Fruit fly (Drosophila melanogaster) Kc167 (cell line): Measurements from ENCODE around the gene CG13862.

Source experiments
- Myc ChIP-seq: fragments of >200 bp; optimal IDR thresholded peaks from 2 replicates; lab custom pipeline; 2017; ENCODE audit warnings: missing external identifiers
- Sin3A ChIP-seq: fragments of >200 bp; optimal IDR thresholded peaks from 2 replicates; lab custom pipeline; 2018; ENCODE audit warnings: missing external identifiers
- h ChIP-seq: fragments of >200 bp; optimal IDR thresholded peaks from 3 replicates; lab custom pipeline; 2018; ENCODE audit warnings: missing external identifiers
- insv ChIP-seq: fragments of >200 bp; optimal IDR thresholded peaks from 3 replicates; lab custom pipeline; 2018; ENCODE audit warnings: missing external identifiers
- psq ChIP-seq: fragments of >200 bp; optimal IDR thresholded peaks from 2 replicates; lab custom pipeline; 2017; ENCODE audit warnings: missing external identifiers
- ttk ChIP-seq: sonication (Bioruptor generic); optimal IDR thresholded peaks from 2 replicates; lab custom pipeline; 2017; ENCODE audit warnings: missing external identifiers

Gene CG13862

DNA sequence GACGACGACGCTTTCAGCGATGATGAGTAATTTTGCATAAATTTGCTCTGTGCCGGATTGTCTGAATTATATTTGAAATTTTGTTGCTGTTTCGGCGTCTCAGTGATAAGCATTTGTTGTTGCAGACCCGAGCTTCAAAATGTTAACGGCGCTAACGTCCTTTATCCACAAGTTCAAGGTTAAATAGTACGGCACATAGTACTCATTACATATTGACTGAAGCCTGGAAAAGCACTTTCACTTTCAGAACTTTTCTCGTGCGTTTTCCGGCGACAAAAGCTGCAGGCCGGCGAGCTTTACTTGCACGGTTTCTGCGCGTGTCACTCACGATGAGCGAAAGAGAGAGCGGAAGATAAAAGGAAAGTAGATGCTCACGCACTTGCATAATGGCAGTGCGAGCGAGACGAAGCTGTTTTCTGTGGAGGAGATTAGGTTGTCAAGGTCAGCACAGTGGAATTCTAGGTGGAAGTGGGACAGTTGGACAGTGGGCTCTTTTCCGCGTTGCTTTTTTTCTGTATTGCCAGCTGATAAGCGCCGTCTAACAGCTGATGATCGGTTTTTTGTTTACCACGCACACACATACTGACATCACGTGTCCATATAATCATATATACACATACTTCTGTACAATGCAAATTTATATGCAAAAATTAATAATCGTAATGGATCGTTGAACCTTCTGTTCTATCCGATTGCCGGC is 36.4 kb downstream of the CG13862 start:
- TF ChIP-seq h (lab: Kevin White, UChicago), result no peak
- TF ChIP-seq Myc (lab: Kevin White, UChicago), result no peak
- no peak for TF ChIP-seq ttk (lab: Kevin White, UChicago)

dm6 chr3R:22368777-22369214 is 37.0 kb downstream of the CG13862 start:
- TF ChIP-seq h (lab: Kevin White, UChicago), result no peak
- TF ChIP-seq psq, result no peak
- no peak for TF ChIP-seq Sin3A (lab: Kevin White, UChicago)
- TF ChIP-seq insv, result no peak
- no peak for TF ChIP-seq Myc (lab: Kevin White, UChicago)
- no peak for TF ChIP-seq ttk (lab: Kevin White, UChicago)

DNA sequence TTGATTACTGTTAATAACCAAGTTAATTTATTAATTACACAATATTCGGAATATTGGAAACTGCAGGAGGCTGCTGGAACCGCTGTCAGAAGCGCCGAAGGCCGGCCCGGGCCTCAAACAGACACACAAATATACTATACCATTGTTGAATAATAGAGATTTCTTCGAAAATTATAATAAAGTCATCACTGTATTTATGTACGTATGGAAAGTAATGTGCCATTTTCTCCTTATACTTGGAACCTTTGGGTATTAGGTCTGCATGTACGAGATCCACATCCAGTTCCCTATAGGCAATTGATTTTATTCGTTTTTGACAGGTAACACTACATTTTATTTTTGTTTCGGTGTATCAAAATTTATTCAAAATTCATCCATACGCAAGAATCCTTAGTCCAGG is 40.7 kb downstream of the CG13862 start, which contains the start of gene CG7069:
CG7069 (plus strand) TSS at position 301 of the 400 bp plus-strand sequence.
- TF ChIP-seq Myc (lab: Kevin White, UChicago) (no peak), Sin3A (lab: Kevin White, UChicago) (no peak), psq (no peak), insv (no peak), h (lab: Kevin White, UChicago) (no peak), ttk (lab: Kevin White, UChicago) (no peak)

DNA sequence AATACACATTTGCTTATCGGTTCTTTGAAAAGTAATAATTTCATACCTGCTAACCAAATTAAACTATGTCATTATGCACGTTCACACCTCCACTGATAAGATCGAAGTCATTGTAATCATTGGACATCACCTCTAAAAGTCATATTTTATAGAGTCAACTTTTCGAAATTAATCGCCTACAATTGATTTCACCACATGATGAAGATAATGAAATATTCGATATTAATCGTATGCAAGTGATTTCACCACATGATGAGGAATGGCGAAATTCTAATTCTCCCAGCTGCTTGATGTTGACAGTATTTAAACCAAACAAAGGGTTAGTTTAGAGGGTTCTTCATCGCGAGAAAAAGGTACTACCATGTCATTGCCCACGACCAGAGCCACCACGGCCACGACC is 43.9 kb downstream of the CG13862 start, which contains the start of gene CG18596:
CG18596 (plus strand) TSS at position 250 of the 400 bp plus-strand sequence.
- TF ChIP-seq insv (no peak), psq (no peak), ttk (lab: Kevin White, UChicago) (no peak), Sin3A (lab: Kevin White, UChicago) (no peak), h (lab: Kevin White, UChicago) (no peak), Myc (lab: Kevin White, UChicago) (no peak)

DNA sequence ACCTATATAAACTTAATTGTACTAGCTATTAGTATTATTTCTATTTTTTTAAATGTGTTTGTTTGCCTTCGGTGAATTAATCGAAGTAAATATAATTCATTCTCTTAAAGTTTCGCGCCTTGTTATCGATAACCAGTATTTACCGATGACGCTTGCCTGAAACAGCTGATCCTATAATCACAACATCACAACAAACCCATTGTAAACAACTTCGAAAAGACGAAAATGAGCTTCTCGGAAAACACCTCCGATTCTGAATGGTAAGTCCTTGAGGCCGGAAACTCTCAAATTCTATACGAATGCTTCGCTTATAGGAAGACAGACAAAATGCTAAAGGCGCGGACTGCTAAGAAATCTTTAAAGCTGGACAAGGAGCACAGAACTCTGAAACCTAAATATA is 48.2 kb downstream of the CG13862 start, which contains the start of gene CG34149:
CG34149 (plus strand) TSS at position 187 of the 400 bp plus-strand sequence.
- no peak for TF ChIP-seq psq
- no peak for TF ChIP-seq Sin3A (lab: Kevin White, UChicago)
- no peak for TF ChIP-seq ttk (lab: Kevin White, UChicago)
- TF ChIP-seq Myc (lab: Kevin White, UChicago), result no peak
- TF ChIP-seq h (lab: Kevin White, UChicago), result no peak
- no peak for TF ChIP-seq insv

DNA sequence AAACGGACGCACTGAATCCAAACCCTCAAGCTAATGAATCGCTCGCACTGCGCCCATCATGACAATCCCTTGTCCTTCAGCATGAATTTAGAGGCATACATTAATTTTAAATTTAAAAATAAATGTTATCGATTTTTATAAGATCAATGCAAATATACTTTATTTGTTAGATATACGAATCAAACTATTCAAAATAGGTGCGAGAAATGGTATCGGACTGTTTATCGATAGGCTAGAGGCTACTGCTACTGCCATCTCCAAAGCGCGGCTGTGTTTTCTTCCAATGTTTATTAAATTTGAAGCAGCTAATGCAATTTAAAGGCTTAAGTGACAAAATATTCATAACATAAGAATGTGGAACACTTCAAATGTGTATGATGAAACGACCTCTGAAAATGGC is 49.3 kb downstream of the CG13862 start, which contains the start of gene CG43342:
CG43342 (plus strand) TSS at position 264 of the 400 bp plus-strand sequence.
- TF ChIP-seq ttk (lab: Kevin White, UChicago) (no peak), Myc (lab: Kevin White, UChicago) (no peak), h (lab: Kevin White, UChicago) (no peak), Sin3A (lab: Kevin White, UChicago) (no peak), psq (no peak), insv (no peak)

DNA sequence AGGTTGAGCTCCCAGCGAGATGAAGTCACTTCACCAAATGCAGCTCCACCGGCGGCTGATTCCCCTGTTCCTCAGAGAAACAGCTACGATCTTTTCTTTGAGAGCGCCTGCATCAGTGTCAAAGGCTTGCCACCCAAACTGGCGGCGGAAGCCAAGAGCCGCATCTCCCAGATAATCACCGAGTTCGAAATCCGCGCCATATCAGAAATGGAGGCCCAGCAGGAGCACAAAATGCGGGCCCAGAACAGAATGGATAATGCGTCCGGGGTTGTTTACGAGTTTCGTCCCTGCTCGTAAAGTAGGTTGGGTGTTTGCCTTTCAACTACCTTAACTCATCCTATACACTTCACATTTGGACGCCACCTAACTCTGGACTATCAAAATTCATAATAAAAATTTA is 49.9 kb downstream of the CG13862 start, which contains the start of gene Gpdh3:
Gpdh3 (plus strand) TSS at position 301 of the 400 bp plus-strand sequence.
- TF ChIP-seq Myc (lab: Kevin White, UChicago), result no peak
- TF ChIP-seq h (lab: Kevin White, UChicago), result no peak
